Worm (Caenorhabditis elegans) whole organism, L4/young adult: ENCODE data around the gene F28H6.8.

ENCODE experiments used
- W03F9.2 ChIP-seq: fragments of 150-350 bp; optimal IDR thresholded peaks from 2 replicates; lab custom pipeline; 2014; ENCODE audit warnings: missing biosample characterization, missing genetic modification characterization
- dao-5 ChIP-seq: sonication (generic microtip); optimal IDR thresholded peaks from 2 replicates; lab custom pipeline; 2016; ENCODE audit warnings: missing genotype, missing genetic modification characterization, moderate library complexity, missing compliant biosample characterization
- him-1 ChIP-seq: sonication (generic microtip); optimal IDR thresholded peaks from 2 replicates; lab custom pipeline; 2016; ENCODE audit warnings: missing genotype, missing genetic modification reagents, missing genetic modification characterization, missing compliant biosample characterization

ce11 chrX:14102474-14102873, 31.7 kb downstream of the F28H6.8 start:
- no peak for TF ChIP-seq him-1
- TF ChIP-seq dao-5 (tag; lab: Kevin White, UChicago) = no peak
- TF ChIP-seq W03F9.2 (tag; lab: Kevin White, UChicago) = no peak
